Fruit fly (Drosophila melanogaster): ENCODE results near the gene Strump.
A peak's percentile ranks its signal among the peaks of the same experiment; 100 is the strongest.

The Strump gene

DNA sequence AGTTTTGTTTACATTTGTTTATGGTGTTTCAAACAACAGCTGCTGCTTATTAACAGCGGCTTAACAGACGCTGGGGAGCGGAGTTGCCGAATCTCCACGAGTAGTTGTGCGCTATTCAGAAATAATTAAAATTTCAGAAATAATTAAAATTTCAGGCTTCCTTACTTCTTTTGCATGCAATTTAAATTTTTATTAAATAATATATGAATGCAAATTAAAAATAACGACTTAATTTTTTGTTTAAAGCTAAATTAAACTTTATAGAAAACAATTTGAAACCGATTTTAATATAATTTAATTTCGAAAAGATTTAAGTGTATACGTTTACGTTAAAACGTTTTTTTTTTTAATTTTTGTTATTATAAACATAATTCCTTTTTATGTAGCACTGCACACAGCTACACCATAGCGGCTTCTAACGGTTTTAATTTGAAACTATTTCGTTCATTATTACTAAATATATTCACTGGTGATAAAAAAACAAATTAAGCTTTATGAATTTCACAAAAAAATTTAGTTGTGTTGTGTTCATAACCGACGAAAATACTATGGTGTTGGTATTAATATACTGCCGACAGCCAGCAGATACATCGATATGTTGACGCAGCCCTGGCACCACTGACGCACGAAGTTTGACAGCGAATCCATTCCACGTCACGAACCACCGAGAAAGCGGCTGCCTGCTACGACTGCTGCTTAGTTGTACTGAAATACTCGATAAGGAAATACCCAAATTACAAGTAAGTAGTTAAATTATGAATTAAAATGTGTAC, 7.4 kb downstream of the Strump start, which contains the start of gene SsRbeta (continued):
- TF ChIP-seq CG4318 (GFP tag; optimal IDR thresholded peaks at IDR 0.05) (no peak), CG6163 (GFP tag; IDR thresholded peaks at IDR 0.05) (peak; percentile 20)

- TF ChIP-seq dsx (GFP tag; optimal IDR thresholded peaks at IDR 0.05; ENCODE audit: poor library complexity, severe bottlenecking) (peak; percentile 88), CG8119 (GFP tag; IDR thresholded peaks at IDR 0.05) (no peak), Hr39 (GFP tag; optimal IDR thresholded peaks at IDR 0.05) (no peak), fkh (GFP tag; optimal IDR thresholded peaks at IDR 0.05) (no peak), CG6792 (GFP tag; optimal IDR thresholded peaks at IDR 0.05) (peak; percentile 41), salr (GFP tag; optimal IDR thresholded peaks at IDR 0.05) (no peak), Met (GFP tag; optimal IDR thresholded peaks at IDR 0.05) (no peak), esn (GFP tag; optimal IDR thresholded peaks at IDR 0.05) (peak; percentile 58), CG32006 (GFP tag; optimal IDR thresholded peaks at IDR 0.05) (no peak), CG1621 (tag; optimal IDR thresholded peaks at IDR 0.05) (no peak), Smox (GFP tag; optimal IDR thresholded peaks at IDR 0.05) (no peak), CG6808 (GFP tag; optimal IDR thresholded peaks at IDR 0.05) (no peak), CG15336 (GFP tag; IDR thresholded peaks at IDR 0.05) (no peak), CG11762 (GFP tag; optimal IDR thresholded peaks at IDR 0.05; ENCODE audit: insufficient read depth) (peak; percentile 20), CG10631 (GFP tag; optimal IDR thresholded peaks at IDR 0.05) (peak; percentile 18), Eip75B (GFP tag; optimal IDR thresholded peaks at IDR 0.05) (no peak), Gug (GFP tag; IDR thresholded peaks at IDR 0.05) (peak; percentile 23; the same call in 1 of the 2 replicates), net (GFP tag; optimal IDR thresholded peaks at IDR 0.05) (no peak), Ets96B (tag; optimal IDR thresholded peaks at IDR 0.05) (peak; percentile 47), cyc (GFP tag; optimal IDR thresholded peaks at IDR 0.05) (peak; percentile 11), dac (GFP tag; optimal IDR thresholded peaks at IDR 0.05) (no peak), topi (GFP tag; optimal IDR thresholded peaks at IDR 0.05) (peak; percentile 19), ss (GFP tag; optimal IDR thresholded peaks at IDR 0.05) (peak in 1 of 2 experiments; percentile 62), CG6276 (GFP tag; optimal IDR thresholded peaks at IDR 0.05) (no peak), CG7368 (GFP tag; optimal IDR thresholded peaks at IDR 0.05) (no peak), Eip78C (GFP tag) (no peak), lz (GFP tag; optimal IDR thresholded peaks at IDR 0.05) (peak; percentile 38), CG6854 (GFP tag; optimal IDR thresholded peaks at IDR 0.05) (peak; percentile 31), Sox102F (GFP tag; optimal IDR thresholded peaks at IDR 0.05) (no peak), CG11294 (GFP tag; IDR thresholded peaks at IDR 0.05) (no peak), Hr4 (GFP tag; optimal IDR thresholded peaks at IDR 0.05) (no peak), pdm3 (GFP tag; optimal IDR thresholded peaks at IDR 0.05) (no peak), CG3919 (GFP tag; optimal IDR thresholded peaks at IDR 0.05) (no peak), fd59A (GFP tag; optimal IDR thresholded peaks at IDR 0.05) (no peak), Ets21C (GFP tag; optimal IDR thresholded peaks at IDR 0.05) (no peak), CG11902 (GFP tag; optimal IDR thresholded peaks at IDR 0.05) (no peak), acj6 (GFP tag; optimal IDR thresholded peaks at IDR 0.05) (peak; percentile 52), fd85E (GFP tag; optimal IDR thresholded peaks at IDR 0.05) (no peak), spab (GFP tag; optimal IDR thresholded peaks at IDR 0.05) (no peak), Blimp-1 (GFP tag; optimal IDR thresholded peaks at IDR 0.05) (no peak), OdsH (GFP tag; optimal IDR thresholded peaks at IDR 0.05) (peak; percentile 61), CG6163 (GFP tag; IDR thresholded peaks at IDR 0.05) (no peak), CG4318 (GFP tag; optimal IDR thresholded peaks at IDR 0.05) (no peak), achi (GFP tag; optimal IDR thresholded peaks at IDR 0.05) (no peak), svp (GFP tag) (no peak), CG3032 (tag; optimal IDR thresholded peaks at IDR 0.05) (peak; percentile 64), Eip93F (GFP tag; optimal IDR thresholded peaks at IDR 0.05) (no peak)
These were observed 9.7 kb downstream of the Strump start, which contains the start of the genes Trs20 and elg1 for dm6 chr3L:16131264-16132066. Gene Trs20, minus strand, starts transcription at chr3L:16131632. Gene elg1, plus strand, starts transcription at chr3L:16132028.
